Worm (Caenorhabditis elegans): ENCODE data around the gene sec-16A.2.

- TF ChIP-seq dve-1 (tag; optimal IDR thresholded peaks at IDR 0.05) (no peak), pag-3 (tag; optimal IDR thresholded peaks at IDR 0.05; ENCODE audit: borderline replicate concordance) (no peak), tbx-2 (tag; optimal IDR thresholded peaks at IDR 0.05) (no peak), pqm-1 (tag; optimal IDR thresholded peaks at IDR 0.05) (no peak), tbx-7 (tag; optimal IDR thresholded peaks at IDR 0.05) (no peak), fkh-10 (GFP tag; optimal IDR thresholded peaks at IDR 0.05) (no peak), nhr-232 (tag; optimal IDR thresholded peaks at IDR 0.05) (no peak), pha-4 (tag; optimal IDR thresholded peaks at IDR 0.05) (no peak), ref-2 (tag; optimal IDR thresholded peaks at IDR 0.05) (no peak), unc-42 (tag; optimal IDR thresholded peaks at IDR 0.05) (no peak), nhr-11 (tag; optimal IDR thresholded peaks at IDR 0.05) (no peak), rnt-1 (tag; optimal IDR thresholded peaks at IDR 0.05) (no peak)
Measured at ce11 chrX:8318950-8319349, 31.9 kb downstream of the sec-16A.2 start, which contains the start of gene srh-11.

All from whole organism, late embryonic.